Worm (Caenorhabditis elegans) whole organism, young adult: ENCODE measurements around the gene unc-49.
A peak's percentile ranks its signal among the peaks of the same experiment; 100 is the strongest.

Experiments used
- attf-3 ChIP-seq: fragments of 200-800 bp; sonication (Bioruptor generic); conservative IDR thresholded peaks from 2 replicates; pipeline ENCODE4 v1.3.6; 2022; ENCODE audit warnings: missing genetic modification reagents, missing genetic modification characterization, missing compliant biosample characterization
- cebp-2 ChIP-seq: fragments of 200-800 bp; sonication (Bioruptor generic); IDR thresholded peaks from 2 replicates; pipeline ENCODE4 v1.3.6; 2022; ENCODE audit warnings: missing genetic modification characterization, missing compliant biosample characterization
- ceh-79 ChIP-seq: sonication (generic microtip); optimal IDR thresholded peaks from 2 replicates; lab custom pipeline; 2017; ENCODE audit warnings: mild to moderate bottlenecking, missing genetic modification characterization, missing compliant biosample characterization
- efl-1 ChIP-seq: fragments of 150-350 bp; optimal IDR thresholded peaks from 2 replicates; lab custom pipeline; 2014; ENCODE audit warnings: missing biosample characterization, missing genetic modification reagents, missing genetic modification characterization
- nfya-1 ChIP-seq: sonication (generic microtip); optimal IDR thresholded peaks from 2 replicates; lab custom pipeline; 2017; ENCODE audit warnings: antibody characterized with exemption, missing compliant biosample characterization, missing genetic modification characterization, borderline replicate concordance; ENCODE audit not compliant: insufficient read depth
- nhr-90 ChIP-seq: sonication (generic microtip); optimal IDR thresholded peaks from 2 replicates; lab custom pipeline; 2016; ENCODE audit warnings: missing genotype, mild to moderate bottlenecking, missing genetic modification characterization, missing compliant biosample characterization
- pha-4 ChIP-seq: fragments of 150-350 bp; sonication (generic microtip); optimal IDR thresholded peaks from 2 replicates; lab custom pipeline; 2014; ENCODE audit warnings: missing biosample characterization, missing genetic modification reagents, missing genetic modification characterization
- snpc-4 ChIP-seq, 5 experiments: fragments of 150-350 bp in 1 of 5; sonication (generic microtip) in 4 of 5; optimal IDR thresholded peaks; 2 replicates each; lab custom pipeline; 2014 to 2018; ENCODE audit warnings: missing genetic modification characterization in 5 of 5, missing biosample characterization in 3 of 5, antibody characterized with exemption in 2 of 5, mild to moderate bottlenecking in 2 of 5, missing compliant biosample characterization in 2 of 5, missing genotype in 2 of 5, moderate library complexity in 2 of 5, missing genetic modification reagents in 1 of 5
- ztf-18 ChIP-seq: sonication (generic microtip); optimal IDR thresholded peaks from 2 replicates; lab custom pipeline; 2016; ENCODE audit warnings: missing genotype, mild to moderate bottlenecking, missing genetic modification characterization, missing compliant biosample characterization

DNA sequence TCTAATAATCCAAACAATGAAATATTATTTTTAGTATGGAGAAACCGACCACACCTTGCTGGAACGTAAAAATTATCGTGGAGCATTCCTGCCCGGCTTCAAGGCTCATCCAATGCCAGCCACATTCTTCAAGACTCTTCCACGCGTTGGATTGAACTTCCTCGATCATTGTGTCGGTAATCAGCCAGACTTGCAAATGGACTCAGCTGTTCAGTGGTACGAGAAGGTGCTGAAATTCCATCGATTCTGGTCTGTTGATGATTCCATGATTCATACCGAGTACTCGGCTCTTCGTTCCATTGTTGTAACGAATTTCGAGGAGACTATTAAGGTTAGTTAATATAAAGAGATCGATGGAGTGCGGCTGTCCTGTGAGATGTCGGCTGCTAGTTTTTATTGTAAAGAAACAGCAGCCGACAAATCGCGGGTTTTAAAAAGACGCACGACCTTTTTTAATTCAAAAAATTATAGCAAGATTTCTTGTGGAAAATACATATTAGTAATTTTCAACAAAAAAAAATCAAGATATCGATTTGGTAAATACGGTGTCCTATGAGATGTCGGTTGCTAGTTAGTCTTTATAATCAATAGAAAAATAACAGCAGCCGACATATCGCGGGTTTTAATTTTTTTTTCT, 15.6 kb downstream of the unc-49 start:
- TF ChIP-seq ztf-18 (tag; lab: Kevin White, UChicago) (no peak), nhr-90 (tag; lab: Kevin White, UChicago) (no peak), snpc-4 (GFP tag; optimal IDR thresholded peaks at IDR 0.05; lab: Kevin White, UChicago) (no peak), snpc-4 (tag; optimal IDR thresholded peaks at IDR 0.05; lab: Kevin White, UChicago) (peak in 2 of 4 experiments; percentile 78 to 86), efl-1 (GFP tag; lab: Kevin White, UChicago) (no peak), pha-4 (tag; lab: Kevin White, UChicago) (no peak), attf-3 (GFP tag; lab: Robert Waterston, UW) (no peak), ceh-79 (tag; lab: Kevin White, UChicago) (no peak), nfya-1 (tag; lab: Kevin White, UChicago) (no peak), cebp-2 (GFP tag; lab: Robert Waterston, UW) (no peak)
